Worm (Caenorhabditis elegans) whole organism, L1 larva: Measurements from ENCODE around the gene str-204.

ENCODE experiments used
- C04F5.9 ChIP-seq: sonication (generic microtip); optimal IDR thresholded peaks from 2 replicates; lab custom pipeline; 2016; ENCODE audit warnings: missing genetic modification characterization, missing compliant biosample characterization
- F16B12.6 ChIP-seq: fragments of 150-350 bp; optimal IDR thresholded peaks from 2 replicates; lab custom pipeline; 2014; ENCODE audit warnings: missing biosample characterization, missing genetic modification characterization
- Y116A8C.19 ChIP-seq: sonication (generic microtip); optimal IDR thresholded peaks from 2 replicates; lab custom pipeline; 2016; ENCODE audit warnings: missing compliant biosample characterization, missing genetic modification characterization, borderline replicate concordance
- aha-1 ChIP-seq: fragments of 150-350 bp; optimal IDR thresholded peaks from 2 replicates; lab custom pipeline; 2014; ENCODE audit warnings: missing biosample characterization, missing genetic modification characterization
- aly-2 ChIP-seq: fragments of 150-350 bp; optimal IDR thresholded peaks from 2 replicates; lab custom pipeline; 2014; ENCODE audit warnings: missing biosample characterization, missing genetic modification characterization
- ama-1 ChIP-seq: fragments of 150-350 bp; optimal IDR thresholded peaks from 2 replicates; lab custom pipeline; 2014
- ceh-90 ChIP-seq: sonication (generic microtip); optimal IDR thresholded peaks from 2 replicates; lab custom pipeline; 2016; ENCODE audit warnings: missing genetic modification characterization, missing compliant biosample characterization
- dsc-1 ChIP-seq: sonication (generic microtip); optimal IDR thresholded peaks from 2 replicates; lab custom pipeline; 2016; ENCODE audit warnings: mild to moderate bottlenecking, missing genetic modification characterization, missing compliant biosample characterization
- efl-1 ChIP-seq, 4 experiments: fragments of 150-350 bp; optimal IDR thresholded peaks in 3 of 4; peaks in 1 of 4; 1 replicate in 1 of 4; 2 replicates in 3 of 4; lab custom pipeline; 2014; ENCODE audit warnings: missing biosample characterization in 2 of 4, missing genetic modification characterization in 2 of 4, missing genetic modification reagents in 2 of 4
- elt-2 ChIP-seq: sonication (generic microtip); optimal IDR thresholded peaks from 2 replicates; lab custom pipeline; 2016; ENCODE audit warnings: missing genetic modification characterization, mild to moderate bottlenecking, inconsistent platforms, missing compliant biosample characterization, missing genetic modification reagents
- ets-5 ChIP-seq: fragments of 200-800 bp; sonication (Bioruptor generic); IDR thresholded peaks from 2 replicates; pipeline ENCODE4 v1.3.6; 2022; ENCODE audit warnings: missing genetic modification characterization, missing compliant biosample characterization
- hpl-2 ChIP-seq: fragments of 150-350 bp; optimal IDR thresholded peaks from 2 replicates; lab custom pipeline; 2014; ENCODE audit warnings: missing biosample characterization, missing genetic modification reagents, missing genetic modification characterization
- irx-1 ChIP-seq: sonication (generic microtip); optimal IDR thresholded peaks from 2 replicates; lab custom pipeline; 2016; ENCODE audit warnings: missing genetic modification characterization, missing compliant biosample characterization
- isw-1 ChIP-seq: fragments of 200-800 bp; sonication (Bioruptor generic); IDR thresholded peaks from 2 replicates; pipeline ENCODE4 v1.3.6; 2022; ENCODE audit warnings: missing genetic modification characterization, missing compliant biosample characterization
- lin-35 ChIP-seq, 2 experiments: fragments of 150-350 bp; optimal IDR thresholded peaks; 2 replicates each; lab custom pipeline; 2014; ENCODE audit warnings: missing biosample characterization in 2 of 2, missing genetic modification characterization in 2 of 2, missing genetic modification reagents in 2 of 2
- lin-39 ChIP-seq: fragments of 150-350 bp; optimal IDR thresholded peaks from 2 replicates; lab custom pipeline; 2014; ENCODE audit warnings: missing biosample characterization, missing genetic modification reagents, missing genetic modification characterization
- lir-3 ChIP-seq: sonication (generic microtip); optimal IDR thresholded peaks from 2 replicates; lab custom pipeline; 2016; ENCODE audit warnings: mild to moderate bottlenecking, missing genetic modification characterization, moderate library complexity, missing compliant biosample characterization; ENCODE audit not compliant: poor library complexity
- lsy-2 ChIP-seq, 2 experiments: fragments of 150-350 bp; optimal IDR thresholded peaks; 2 replicates each; lab custom pipeline; 2014; ENCODE audit warnings: missing biosample characterization in 2 of 2, missing genetic modification characterization in 2 of 2
- mab-9 ChIP-seq: fragments of 200-800 bp; sonication (Bioruptor generic); IDR thresholded peaks from 2 replicates; pipeline ENCODE4 v1.3.6; 2022; ENCODE audit warnings: missing genetic modification reagents, missing genetic modification characterization, missing compliant biosample characterization
- nhr-12 ChIP-seq: sonication (generic microtip); optimal IDR thresholded peaks from 2 replicates; lab custom pipeline; 2017; ENCODE audit warnings: missing biosample characterization, missing genetic modification characterization
- nhr-19 ChIP-seq: fragments of 200-800 bp; sonication (Bioruptor generic); conservative IDR thresholded peaks from 2 replicates; pipeline ENCODE4 v1.3.6; 2022; ENCODE audit warnings: missing genetic modification characterization, missing compliant biosample characterization
- nhr-20 ChIP-seq: sonication (generic microtip); optimal IDR thresholded peaks from 2 replicates; lab custom pipeline; 2016; ENCODE audit warnings: mild to moderate bottlenecking, missing genetic modification characterization, missing compliant biosample characterization
- nhr-28 ChIP-seq: fragments of 150-350 bp; optimal IDR thresholded peaks from 2 replicates; lab custom pipeline; 2014; ENCODE audit warnings: missing biosample characterization, missing genetic modification characterization
- nhr-47 ChIP-seq: sonication (generic microtip); optimal IDR thresholded peaks from 2 replicates; lab custom pipeline; 2016; ENCODE audit warnings: mild to moderate bottlenecking, missing genetic modification characterization, moderate library complexity, missing compliant biosample characterization
- nhr-71 ChIP-seq: sonication (generic microtip); optimal IDR thresholded peaks from 2 replicates; lab custom pipeline; 2016; ENCODE audit warnings: mild to moderate bottlenecking, missing genetic modification characterization, moderate library complexity, missing compliant biosample characterization
- nhr-77 ChIP-seq: fragments of 150-350 bp; optimal IDR thresholded peaks from 2 replicates; lab custom pipeline; 2014; ENCODE audit warnings: missing biosample characterization, missing genetic modification characterization
- nhr-85 ChIP-seq: sonication (generic microtip); peaks from one replicate; lab custom pipeline; 2016; ENCODE audit warnings: missing genetic modification characterization, inconsistent platforms, missing compliant biosample characterization
- nhr-90 ChIP-seq: sonication (generic microtip); optimal IDR thresholded peaks from 2 replicates; lab custom pipeline; 2016; ENCODE audit warnings: mild to moderate bottlenecking, missing genetic modification characterization, missing compliant biosample characterization; ENCODE audit not compliant: poor library complexity
- pax-3 ChIP-seq: fragments of 200-800 bp; sonication (Bioruptor generic); optimal IDR thresholded peaks from 2 replicates; lab custom pipeline; 2018; ENCODE audit warnings: mild to moderate bottlenecking, missing genetic modification characterization, moderate library complexity, missing compliant biosample characterization
- rnt-1 ChIP-seq: sonication (generic microtip); optimal IDR thresholded peaks from 2 replicates; lab custom pipeline; 2016; ENCODE audit warnings: mild to moderate bottlenecking, missing genetic modification characterization, moderate library complexity, missing compliant biosample characterization
- skn-1 ChIP-seq: fragments of 150-350 bp; optimal IDR thresholded peaks from 2 replicates; lab custom pipeline; 2014; ENCODE audit warnings: missing biosample characterization, missing genetic modification characterization
- snu-23 ChIP-seq: sonication (generic microtip); optimal IDR thresholded peaks from 2 replicates; lab custom pipeline; 2016; ENCODE audit warnings: missing genetic modification characterization, missing compliant biosample characterization
- sox-4 ChIP-seq: sonication (generic microtip); optimal IDR thresholded peaks from 2 replicates; lab custom pipeline; 2016; ENCODE audit warnings: missing genetic modification characterization, missing compliant biosample characterization
- swsn-7 ChIP-seq: sonication (generic microtip); optimal IDR thresholded peaks from 2 replicates; lab custom pipeline; 2016; ENCODE audit warnings: missing genetic modification characterization, missing compliant biosample characterization
- tbx-2 ChIP-seq: sonication (generic microtip); optimal IDR thresholded peaks from 2 replicates; lab custom pipeline; 2016; ENCODE audit warnings: missing genetic modification characterization, missing compliant biosample characterization
- unc-130 ChIP-seq: fragments of 150-350 bp; optimal IDR thresholded peaks from 2 replicates; lab custom pipeline; 2017; ENCODE audit warnings: missing biosample characterization, missing genetic modification characterization, inconsistent platforms
- unc-62 ChIP-seq: fragments of 150-350 bp; optimal IDR thresholded peaks from 2 replicates; lab custom pipeline; 2014; ENCODE audit warnings: missing biosample characterization, missing genetic modification reagents, missing genetic modification characterization
- unc-86 ChIP-seq: sonication (generic microtip); optimal IDR thresholded peaks from 2 replicates; lab custom pipeline; 2016; ENCODE audit warnings: missing genetic modification characterization, missing compliant biosample characterization
- vab-15 ChIP-seq: sonication (generic microtip); optimal IDR thresholded peaks from 2 replicates; lab custom pipeline; 2017; ENCODE audit warnings: missing genotype, mild to moderate bottlenecking, missing genetic modification characterization, missing compliant biosample characterization
- zip-4 ChIP-seq: fragments of 200-800 bp; sonication (Bioruptor generic); optimal IDR thresholded peaks from 2 replicates; lab custom pipeline; 2018; ENCODE audit warnings: mild to moderate bottlenecking, missing genetic modification characterization, moderate library complexity, missing compliant biosample characterization
- ztf-4 ChIP-seq: fragments of 150-350 bp; optimal IDR thresholded peaks from 2 replicates; lab custom pipeline; 2014; ENCODE audit warnings: missing biosample characterization, missing genetic modification characterization

str-204 gene

DNA sequence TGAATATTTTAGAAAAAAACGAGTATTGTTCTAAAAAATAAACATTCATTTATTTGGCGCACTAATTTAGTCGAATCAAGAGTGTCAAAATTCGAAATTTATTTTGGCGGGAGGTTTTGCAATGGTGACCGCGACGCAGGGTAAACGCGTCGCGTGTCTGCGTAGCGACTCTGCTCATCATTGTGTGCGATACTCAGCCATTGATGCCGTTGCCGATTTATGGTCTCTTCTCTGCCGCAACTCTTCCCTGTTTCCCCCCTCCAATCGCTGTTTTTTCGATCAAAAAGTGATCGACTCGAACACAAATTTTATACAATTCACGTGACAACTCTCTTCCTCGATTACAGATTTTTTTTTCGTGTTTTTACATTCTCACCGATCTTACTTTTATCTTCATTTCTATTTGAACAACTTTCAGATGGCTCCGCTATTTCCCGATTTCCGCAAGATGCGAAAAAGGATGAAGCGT lies 37.0 kb downstream of the str-204 start, which contains the start of gene F09G2.2 (continued):
- no peak for TF ChIP-seq nhr-28 (tag; lab: Kevin White, UChicago)
- peak; percentile 96 to 97 for TF ChIP-seq lin-35 (GFP tag; optimal IDR thresholded peaks at IDR 0.05; lab: Kevin White, UChicago)
- TF ChIP-seq zip-4 (GFP tag; lab: Kevin White, UChicago), result peak; percentile 73
- TF ChIP-seq ztf-4 (tag; lab: Kevin White, UChicago), result peak; percentile 69

DNA sequence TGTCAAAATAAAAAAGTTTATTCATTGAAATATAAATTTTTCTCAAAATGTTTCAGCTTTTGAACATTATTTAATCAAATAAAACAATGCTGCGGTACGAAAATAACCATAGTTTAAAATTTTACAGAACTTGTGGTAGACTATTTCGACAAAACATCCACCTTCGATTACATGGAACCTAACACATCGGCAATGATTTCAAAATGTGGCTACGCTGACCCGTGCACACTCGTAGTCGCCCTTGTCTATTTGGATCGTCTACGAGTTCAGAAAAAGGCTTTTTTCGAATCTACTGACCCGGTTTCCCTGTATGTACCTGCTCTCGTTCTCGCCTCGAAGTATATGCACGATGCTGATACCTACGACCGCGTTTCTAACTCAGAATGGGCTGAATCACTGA lies 37.5 kb downstream of the str-204 start:
- TF ChIP-seq ama-1 (lab: Kevin White, UChicago), result no peak
- no peak for TF ChIP-seq skn-1 (tag; lab: Kevin White, UChicago)
- no peak for TF ChIP-seq rnt-1 (tag; lab: Kevin White, UChicago)
- TF ChIP-seq nhr-19 (GFP tag; lab: Robert Waterston, UW), result no peak

DNA sequence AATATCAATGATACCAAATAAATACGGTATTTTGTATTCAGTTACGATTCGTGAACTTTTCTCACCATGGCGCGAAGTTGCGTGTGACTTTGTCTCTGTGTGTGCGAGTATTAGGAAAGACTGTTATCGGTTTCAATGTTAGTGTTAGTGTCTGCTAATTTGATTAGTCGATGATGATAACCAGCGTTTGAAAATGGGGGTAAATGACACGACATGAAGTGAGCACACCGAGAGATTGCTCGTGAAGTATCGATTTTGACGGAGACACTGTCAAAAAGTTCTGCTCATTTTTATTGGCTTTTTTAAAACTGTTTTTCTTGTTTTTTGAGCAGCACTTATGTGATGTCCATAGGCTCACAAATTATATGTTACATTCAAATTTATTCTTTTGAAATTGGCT lies 38.9 kb downstream of the str-204 start:
- no peak for TF ChIP-seq swsn-7 (tag; lab: Kevin White, UChicago)
- TF ChIP-seq nhr-85 (tag; lab: Kevin White, UChicago), result peak; percentile 45
- TF ChIP-seq lir-3 (tag; lab: Kevin White, UChicago), result no peak
- TF ChIP-seq pax-3 (tag; lab: Kevin White, UChicago), result peak; percentile 2
- TF ChIP-seq nhr-71, result peak; percentile 1
- no peak for TF ChIP-seq unc-86 (tag; lab: Kevin White, UChicago)
- TF ChIP-seq ama-1 (lab: Kevin White, UChicago), result peak; percentile 81
- TF ChIP-seq lin-39 (tag; lab: Kevin White, UChicago), result no peak
- peak in 1 of 2 experiments; percentile 31 for TF ChIP-seq lin-35 (GFP tag; optimal IDR thresholded peaks at IDR 0.05; lab: Kevin White, UChicago)
- TF ChIP-seq elt-2 (tag; lab: Kevin White, UChicago), result peak; percentile 66
- peak; percentile 59 for TF ChIP-seq aly-2 (tag; lab: Kevin White, UChicago)
- no peak for TF ChIP-seq unc-62 (GFP tag; lab: Kevin White, UChicago)
- no peak for TF ChIP-seq C04F5.9
- TF ChIP-seq hpl-2, result no peak
- no peak for TF ChIP-seq lsy-2 (tag; optimal IDR thresholded peaks at IDR 0.05; lab: Kevin White, UChicago)
- no peak for TF ChIP-seq nhr-12
- TF ChIP-seq sox-4 (tag; lab: Kevin White, UChicago), result no peak
- TF ChIP-seq nhr-90 (tag; lab: Kevin White, UChicago), result peak; percentile 13
- no peak for TF ChIP-seq F16B12.6 (tag; lab: Kevin White, UChicago)
- no peak for TF ChIP-seq unc-130
- TF ChIP-seq dsc-1 (tag; lab: Kevin White, UChicago), result no peak
- TF ChIP-seq nhr-77 (tag; lab: Kevin White, UChicago), result no peak
- no peak for TF ChIP-seq Y116A8C.19 (tag; lab: Kevin White, UChicago)
- no peak for TF ChIP-seq efl-1 (optimal IDR thresholded peaks at IDR 0.05; lab: Kevin White, UChicago)
- peak in 1 of 2 experiments; percentile 91 for TF ChIP-seq efl-1 (GFP tag; optimal IDR thresholded peaks at IDR 0.05 in 1 of 2; lab: Kevin White, UChicago)
- peak; percentile 9 for TF ChIP-seq snu-23 (GFP tag; lab: Kevin White, UChicago)
- TF ChIP-seq isw-1 (GFP tag; lab: Robert Waterston, UW), result no peak
- no peak for TF ChIP-seq ceh-90 (tag; lab: Kevin White, UChicago)
- peak; percentile 4 for TF ChIP-seq nhr-47
- TF ChIP-seq, all 84 proteins: peak for 11

DNA sequence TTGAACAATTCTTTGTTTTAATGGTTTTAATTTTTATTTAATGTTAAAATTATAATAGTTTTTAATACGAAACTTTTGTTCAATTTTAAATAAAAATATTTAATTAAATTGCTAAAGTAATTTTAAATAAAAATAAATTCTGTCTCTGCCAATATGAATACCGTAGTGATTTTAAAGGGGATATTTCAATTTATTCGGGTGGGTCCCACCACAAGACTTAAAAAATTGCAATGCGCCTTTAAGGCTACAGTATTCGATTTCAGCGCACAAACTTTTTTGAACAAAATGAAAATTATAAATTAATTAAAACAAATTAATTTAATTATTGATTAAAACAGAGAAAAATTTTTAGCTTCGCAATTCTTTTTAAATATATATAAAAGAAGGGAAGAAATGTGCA lies 39.6 kb downstream of the str-204 start:
- TF ChIP-seq ets-5 (GFP tag; lab: Robert Waterston, UW) (no peak), tbx-2 (no peak), mab-9 (GFP tag; lab: Robert Waterston, UW) (no peak), zip-4 (GFP tag; lab: Kevin White, UChicago) (no peak), nhr-71 (no peak), nhr-20 (tag; lab: Kevin White, UChicago) (no peak), aha-1 (tag; lab: Kevin White, UChicago) (no peak), irx-1 (tag; lab: Kevin White, UChicago) (no peak), unc-130 (no peak), vab-15 (tag; lab: Kevin White, UChicago) (no peak)
- TF ChIP-seq, all 84 proteins: peak for 0
